Fruit fly (Drosophila melanogaster): ENCODE results near the gene CG7251.

The CG7251 gene

dm6 chr2L:5539034-5539433, 49.2 kb downstream of the CG7251 start, which contains the start of gene CG14015:
Gene CG14015, minus strand, starts transcription at chr2L:5539196.
- TF ChIP-seq CG1621 (tag; optimal IDR thresholded peaks at IDR 0.05) (no peak), CG15336 (GFP tag; IDR thresholded peaks at IDR 0.05) (no peak)

Data from whole organism, prepupa.